Fruit fly (Drosophila melanogaster) whole organism, adult: Measurements from ENCODE around the gene CG10163.

Experiments
- CG11617 ChIP-seq: fragments of 200-800 bp; sonication (Bioruptor generic); optimal IDR thresholded peaks from 2 replicates; lab custom pipeline; 2017; ENCODE audit warnings: mild to moderate bottlenecking, missing biosample characterization, missing genetic modification reagents, missing genetic modification characterization
- CG12768 ChIP-seq: fragments of 200-800 bp; sonication (Bioruptor generic); optimal IDR thresholded peaks from 2 replicates; lab custom pipeline; 2017; ENCODE audit warnings: missing biosample characterization, missing genetic modification characterization, mild to moderate bottlenecking, moderate library complexity, missing genetic modification reagents
- CG14711 ChIP-seq: fragments of 200-800 bp; sonication (Bioruptor generic); optimal IDR thresholded peaks from 2 replicates; lab custom pipeline; 2018; ENCODE audit warnings: missing biosample characterization, mild to moderate bottlenecking, missing genetic modification characterization, moderate library complexity
- CG1620 ChIP-seq: fragments of 200-800 bp; sonication (Bioruptor generic); optimal IDR thresholded peaks from 2 replicates; lab custom pipeline; 2016; ENCODE audit warnings: missing biosample characterization, missing genetic modification characterization
- CG33017 ChIP-seq: fragments of 200-800 bp; sonication (Bioruptor generic); optimal IDR thresholded peaks from 2 replicates; lab custom pipeline; 2018; ENCODE audit warnings: missing biosample characterization, mild to moderate bottlenecking, missing genetic modification characterization, moderate library complexity
- CG5204 ChIP-seq: fragments of 200-800 bp; sonication (Bioruptor generic); optimal IDR thresholded peaks from 2 replicates; lab custom pipeline; 2016; ENCODE audit warnings: missing biosample characterization, missing genetic modification characterization
- CG7045 ChIP-seq: fragments of 200-800 bp; sonication (Bioruptor generic); optimal IDR thresholded peaks from 2 replicates; lab custom pipeline; 2017; ENCODE audit warnings: missing biosample characterization, mild to moderate bottlenecking, missing genetic modification characterization
- CG7101 ChIP-seq: fragments of 200-800 bp; sonication (Bioruptor generic); optimal IDR thresholded peaks from 2 replicates; lab custom pipeline; 2018; ENCODE audit warnings: missing biosample characterization, mild to moderate bottlenecking, missing genetic modification characterization, moderate library complexity
- Clk ChIP-seq: fragments of 200-800 bp; sonication (Bioruptor generic); optimal IDR thresholded peaks from 2 replicates; lab custom pipeline; 2017; ENCODE audit warnings: missing biosample characterization, missing genetic modification characterization
- Crg-1 ChIP-seq: fragments of 200-800 bp; sonication (Bioruptor generic); optimal IDR thresholded peaks from 2 replicates; lab custom pipeline; 2016; ENCODE audit warnings: missing biosample characterization, missing genetic modification characterization
- Hr96 ChIP-seq: fragments of 200-800 bp; sonication (Bioruptor generic); optimal IDR thresholded peaks from 2 replicates; lab custom pipeline; 2016; ENCODE audit warnings: missing biosample characterization, missing genetic modification characterization
- Mnt ChIP-seq: fragments of 200-800 bp; sonication (Bioruptor generic); optimal IDR thresholded peaks from 2 replicates; lab custom pipeline; 2016; ENCODE audit warnings: missing biosample characterization, mild to moderate bottlenecking, missing genetic modification characterization
- bab1 ChIP-seq: fragments of 200-800 bp; sonication (Bioruptor generic); optimal IDR thresholded peaks from 3 replicates; lab custom pipeline; 2019; ENCODE audit warnings: missing biosample characterization, mild to moderate bottlenecking, missing genetic modification characterization, moderate library complexity
- cic ChIP-seq: fragments of 200-800 bp; sonication (Bioruptor generic); optimal IDR thresholded peaks from 2 replicates; lab custom pipeline; 2017; ENCODE audit warnings: missing biosample characterization, mild to moderate bottlenecking, missing genetic modification characterization, moderate library complexity
- cnc ChIP-seq, 2 experiments: fragments of >200 bp; optimal IDR thresholded peaks; 2 replicates each; lab custom pipeline; 2017
- kay ChIP-seq: fragments of 200-800 bp; sonication (Bioruptor generic); peaks from one replicate; lab custom pipeline; 2016; ENCODE audit warnings: missing biosample characterization, missing genetic modification characterization, borderline replicate concordance
- ovo ChIP-seq: fragments of 200-800 bp; sonication (Bioruptor generic); optimal IDR thresholded peaks from 2 replicates; lab custom pipeline; 2016; ENCODE audit warnings: missing biosample characterization, missing genetic modification characterization
- pad ChIP-seq: fragments of 200-800 bp; sonication (Bioruptor generic); optimal IDR thresholded peaks from 3 replicates; lab custom pipeline; 2017; ENCODE audit warnings: missing biosample characterization, missing genetic modification characterization, mild to moderate bottlenecking, moderate library complexity, missing genetic modification reagents
- tj ChIP-seq: fragments of 200-800 bp; sonication (Bioruptor generic); optimal IDR thresholded peaks from 3 replicates; lab custom pipeline; 2017; ENCODE audit warnings: missing biosample characterization, mild to moderate bottlenecking, missing genetic modification characterization, moderate library complexity
- toe ChIP-seq: fragments of 200-800 bp; sonication (Bioruptor generic); optimal IDR thresholded peaks from 2 replicates; lab custom pipeline; 2016; ENCODE audit warnings: missing biosample characterization, missing genetic modification characterization

Gene CG10163

DNA sequence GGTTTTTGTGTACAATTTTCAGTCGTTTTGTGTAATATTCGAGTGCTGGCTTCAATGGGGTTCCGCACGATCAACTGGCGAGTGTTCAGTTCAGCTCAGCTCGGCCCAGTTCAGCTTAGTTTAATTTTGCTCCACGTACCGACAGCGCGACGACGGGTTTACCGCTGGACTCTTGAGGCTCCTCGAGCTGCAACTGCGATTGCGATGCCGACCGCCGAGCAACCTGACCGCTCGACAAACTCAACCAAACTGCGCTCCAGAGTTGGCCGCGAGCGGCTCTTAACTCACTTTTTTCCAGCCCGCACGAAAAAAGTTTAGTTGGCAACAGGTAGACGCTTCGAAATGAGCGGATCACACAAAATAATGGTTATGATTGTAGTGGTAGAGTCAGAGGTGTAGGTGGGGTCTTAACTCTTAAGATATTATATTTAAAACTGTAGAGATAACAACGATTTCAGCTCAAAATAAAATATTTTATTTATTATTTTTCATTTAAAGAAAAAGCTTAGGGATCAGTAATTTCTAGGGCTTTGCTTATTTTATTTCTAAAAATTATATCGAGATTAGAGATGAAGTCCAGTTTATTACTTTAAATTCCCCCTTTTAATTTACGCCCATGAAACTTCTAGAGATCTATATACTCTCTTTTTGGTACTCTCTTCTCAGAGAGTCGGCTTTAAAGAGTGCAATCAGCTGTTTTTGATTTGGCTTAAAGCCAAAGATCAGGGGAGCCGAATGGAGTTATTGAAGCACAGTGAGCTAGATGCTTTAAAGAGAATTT, 2.0 kb downstream of the CG10163 start, which contains the start of gene Best2:
Best2 (minus strand) TSS at position 258 of the 781 bp plus-strand sequence.
- TF ChIP-seq CG33017 (peak; percentile 82), CG7045 (peak; percentile 77), Crg-1 (GFP tag; lab: Kevin White, UChicago) (peak; percentile 78), pad (GFP tag; lab: Kevin White, UChicago) (peak; percentile 78), CG7101 (tag; lab: Kevin White, UChicago) (peak; percentile 93), cic (GFP tag; lab: Kevin White, UChicago) (peak; percentile 17), bab1 (GFP tag; lab: Kevin White, UChicago) (peak; percentile 99), Hr96 (peak; percentile 74), Clk (peak; percentile 14), cnc (optimal IDR thresholded peaks at IDR 0.05; lab: Kevin White, UChicago) (no peak), CG1620 (GFP tag; lab: Kevin White, UChicago) (peak; percentile 87), toe (GFP tag; lab: Kevin White, UChicago) (peak; percentile 78), CG14711 (peak; percentile 82), CG12768 (peak; percentile 85), Mnt (GFP tag; lab: Kevin White, UChicago) (peak; percentile 31), CG11617 (peak; percentile 88), ovo (GFP tag; lab: Kevin White, UChicago) (peak; percentile 69), kay (GFP tag; lab: Kevin White, UChicago) (peak; percentile 65), tj (peak; percentile 63), CG5204 (GFP tag; lab: Kevin White, UChicago) (peak; percentile 86)

DNA sequence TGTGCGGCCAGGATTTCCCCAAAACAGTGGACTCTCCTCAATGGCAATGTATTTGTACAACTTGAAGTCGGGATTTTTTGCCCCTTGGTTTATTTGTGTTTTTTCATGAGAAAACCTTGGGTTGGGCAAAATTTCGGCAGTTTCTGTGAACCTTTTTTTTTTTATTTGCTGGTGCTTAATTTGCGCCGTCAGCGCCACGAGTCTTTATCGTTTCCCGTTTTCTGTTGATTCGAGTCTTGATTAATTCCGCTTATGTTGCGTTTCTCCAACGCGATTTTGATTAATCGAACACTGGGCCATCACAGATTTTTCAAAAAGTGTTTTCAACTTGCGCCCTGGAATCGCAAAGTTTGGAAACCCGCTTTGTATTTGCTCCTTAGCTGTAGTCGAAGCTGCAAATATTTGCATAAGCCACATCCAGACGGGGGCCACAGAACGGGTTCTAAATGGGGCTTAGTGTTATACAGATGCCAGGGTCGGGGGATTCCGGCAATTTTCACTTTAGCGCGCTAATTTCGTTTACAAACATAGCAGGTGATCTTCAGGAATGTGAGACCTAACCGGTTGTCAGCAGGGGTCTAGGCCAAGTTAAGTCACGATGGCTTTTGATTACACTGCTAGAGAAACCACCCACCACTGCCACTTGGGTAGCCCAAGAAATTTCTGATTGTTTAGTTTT, 4.0 kb downstream of the CG10163 start:
- no peak for TF ChIP-seq Mnt (GFP tag; lab: Kevin White, UChicago)
- no peak for TF ChIP-seq pad (GFP tag; lab: Kevin White, UChicago)
- no peak for TF ChIP-seq CG12768
- TF ChIP-seq bab1 (GFP tag; lab: Kevin White, UChicago), result no peak
- no peak for TF ChIP-seq CG5204 (GFP tag; lab: Kevin White, UChicago)
- no peak for TF ChIP-seq CG7101 (tag; lab: Kevin White, UChicago)
- peak; percentile 91 for TF ChIP-seq tj

DNA sequence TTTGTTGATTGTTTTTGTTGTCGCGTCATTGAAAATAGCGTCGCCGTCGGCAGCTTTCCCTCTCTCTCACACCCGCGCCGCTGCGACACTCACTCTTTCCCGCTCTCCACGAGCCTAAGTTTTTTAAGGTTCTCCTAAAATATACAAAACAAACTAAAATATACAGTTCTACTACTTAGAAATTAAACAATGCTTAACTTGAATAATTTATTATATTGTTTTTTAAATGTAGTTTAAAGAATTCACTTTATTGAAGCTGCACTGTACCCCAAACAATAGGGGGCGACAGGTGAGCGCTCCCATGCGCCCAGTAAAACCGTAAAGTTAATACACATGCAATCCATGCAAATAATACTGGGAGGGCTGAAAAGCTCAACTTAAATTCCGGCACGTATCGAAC, 4.8 kb downstream of the CG10163 start:
- TF ChIP-seq tj, result peak; percentile 10
- peak; percentile 19 for TF ChIP-seq pad (GFP tag; lab: Kevin White, UChicago)
- peak; percentile 73 for TF ChIP-seq bab1 (GFP tag; lab: Kevin White, UChicago)
- no peak for TF ChIP-seq CG7045
- peak; percentile 18 for TF ChIP-seq CG33017
- no peak for TF ChIP-seq toe (GFP tag; lab: Kevin White, UChicago)
- TF ChIP-seq Mnt (GFP tag; lab: Kevin White, UChicago), result peak; percentile 28
- no peak for TF ChIP-seq cnc (optimal IDR thresholded peaks at IDR 0.05; lab: Kevin White, UChicago)
- TF ChIP-seq Clk, result no peak
- peak; percentile 27 for TF ChIP-seq kay (GFP tag; lab: Kevin White, UChicago)
- no peak for TF ChIP-seq CG12768
- no peak for TF ChIP-seq CG1620 (GFP tag; lab: Kevin White, UChicago)
- TF ChIP-seq CG5204 (GFP tag; lab: Kevin White, UChicago), result no peak
- TF ChIP-seq ovo (GFP tag; lab: Kevin White, UChicago), result no peak
- TF ChIP-seq CG7101 (tag; lab: Kevin White, UChicago), result peak; percentile 31
- peak; percentile 1 for TF ChIP-seq CG14711

DNA sequence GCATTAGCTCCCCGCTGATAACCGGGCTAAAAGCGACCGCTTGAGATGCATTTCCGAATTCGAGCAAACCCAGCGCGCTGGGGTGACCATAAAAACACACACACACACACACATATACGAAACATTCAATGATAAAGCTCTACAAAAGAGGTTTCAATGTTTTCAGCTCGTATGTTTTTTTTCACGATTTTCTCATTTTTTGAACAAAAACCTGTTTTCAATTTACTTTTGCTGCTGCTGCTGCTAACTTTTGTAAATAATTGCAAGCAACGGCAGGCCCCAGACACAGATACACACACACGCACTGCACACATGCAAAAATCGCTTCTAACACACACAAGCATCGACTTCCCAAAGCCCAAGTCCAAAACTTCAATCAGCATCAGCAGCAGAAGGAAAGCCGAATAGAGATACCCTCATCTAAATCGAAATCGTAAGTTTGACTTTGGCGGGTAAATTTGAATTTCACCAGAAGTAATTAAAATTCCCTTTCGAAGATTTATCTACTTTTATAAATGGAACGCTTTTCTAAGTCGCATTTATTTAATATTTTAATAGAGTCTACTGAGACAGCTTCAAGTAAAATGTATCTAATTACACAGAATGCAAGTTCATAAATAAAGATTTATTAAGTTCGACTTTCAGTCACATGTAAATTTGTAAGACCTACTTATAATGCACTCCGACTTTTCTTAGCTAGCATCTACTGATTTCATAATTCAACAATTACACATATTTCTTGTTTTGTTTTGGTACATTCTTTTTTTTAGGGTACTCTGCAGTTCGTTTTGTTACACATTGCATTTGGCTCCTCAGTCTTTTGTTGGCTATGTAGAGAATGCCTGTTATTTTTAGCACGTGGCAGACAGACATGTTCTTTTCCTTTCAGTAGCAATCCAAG, 9.1 kb downstream of the CG10163 start:
- TF ChIP-seq ovo (GFP tag; lab: Kevin White, UChicago), result no peak
- no peak for TF ChIP-seq pad (GFP tag; lab: Kevin White, UChicago)
- TF ChIP-seq CG7045, result no peak
- no peak for TF ChIP-seq CG14711
- TF ChIP-seq CG33017, result no peak
- TF ChIP-seq CG7101 (tag; lab: Kevin White, UChicago), result no peak
- TF ChIP-seq Crg-1 (GFP tag; lab: Kevin White, UChicago), result no peak
- peak; percentile 28 for TF ChIP-seq kay (GFP tag; lab: Kevin White, UChicago)
- TF ChIP-seq CG1620 (GFP tag; lab: Kevin White, UChicago), result no peak
- TF ChIP-seq CG11617, result no peak
- TF ChIP-seq toe (GFP tag; lab: Kevin White, UChicago), result no peak
- TF ChIP-seq cic (GFP tag; lab: Kevin White, UChicago), result no peak
- peak; percentile 17 for TF ChIP-seq bab1 (GFP tag; lab: Kevin White, UChicago)
- TF ChIP-seq cnc (optimal IDR thresholded peaks at IDR 0.05; lab: Kevin White, UChicago), result no peak
- no peak for TF ChIP-seq tj

DNA sequence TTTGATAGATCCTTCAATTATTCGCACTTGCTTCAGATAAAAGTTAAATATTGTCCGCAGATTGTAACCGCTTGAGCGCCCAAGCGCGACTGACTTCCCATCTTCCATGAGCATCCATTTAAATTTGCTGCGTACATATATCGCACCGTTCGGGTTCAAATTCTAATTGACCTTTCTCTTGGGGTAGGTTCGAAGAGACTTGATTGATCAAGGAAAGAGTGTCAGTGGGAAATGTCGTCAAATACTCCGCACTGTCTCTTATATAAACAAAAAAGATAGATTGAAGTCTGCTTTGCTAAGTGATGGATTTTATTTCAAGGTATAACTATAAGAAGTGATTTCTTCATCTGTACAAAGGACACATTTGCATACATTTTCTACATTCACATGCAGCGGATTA, 12.9 kb downstream of the CG10163 start, which contains the start of gene Mdr65:
Mdr65 (minus strand) TSS at position 101 of the 400 bp plus-strand sequence.
- TF ChIP-seq CG12768, result no peak
- no peak for TF ChIP-seq CG33017
- TF ChIP-seq tj, result no peak
- no peak for TF ChIP-seq toe (GFP tag; lab: Kevin White, UChicago)
- TF ChIP-seq CG7045, result no peak
- no peak for TF ChIP-seq pad (GFP tag; lab: Kevin White, UChicago)
- no peak for TF ChIP-seq CG14711
- TF ChIP-seq Crg-1 (GFP tag; lab: Kevin White, UChicago), result no peak
- no peak for TF ChIP-seq cnc (optimal IDR thresholded peaks at IDR 0.05; lab: Kevin White, UChicago)
- no peak for TF ChIP-seq CG5204 (GFP tag; lab: Kevin White, UChicago)
- TF ChIP-seq cic (GFP tag; lab: Kevin White, UChicago), result no peak
- TF ChIP-seq Clk, result no peak
- TF ChIP-seq CG7101 (tag; lab: Kevin White, UChicago), result no peak
- TF ChIP-seq CG1620 (GFP tag; lab: Kevin White, UChicago), result no peak
- TF ChIP-seq kay (GFP tag; lab: Kevin White, UChicago), result no peak
- TF ChIP-seq bab1 (GFP tag; lab: Kevin White, UChicago), result no peak
- no peak for TF ChIP-seq CG11617
- TF ChIP-seq ovo (GFP tag; lab: Kevin White, UChicago), result no peak
- no peak for TF ChIP-seq Mnt (GFP tag; lab: Kevin White, UChicago)
